Fruit fly (Drosophila melanogaster): Measurements from ENCODE around the gene Wwox.

DNA sequence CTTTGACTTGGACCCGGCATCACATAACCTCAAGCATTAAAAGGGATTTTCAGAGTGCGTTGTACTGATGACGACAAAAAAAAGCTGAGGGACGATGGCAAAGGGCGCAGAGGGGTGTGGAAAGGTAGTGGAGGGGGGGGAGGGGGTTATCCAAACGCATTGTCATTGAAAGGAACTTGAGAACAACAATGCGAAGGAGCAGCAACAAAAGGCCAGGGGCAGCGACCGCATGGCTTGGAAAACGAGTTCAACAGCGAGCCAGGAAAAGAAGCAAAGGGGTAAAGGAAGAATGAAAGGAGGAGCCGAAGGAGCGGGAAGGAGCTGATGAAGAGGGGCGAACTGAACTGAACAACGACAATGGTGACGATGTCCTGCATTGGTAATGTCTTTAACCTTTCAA, 41.8 kb downstream of the Wwox start:
- TF ChIP-seq usp (GFP tag; optimal IDR thresholded peaks at IDR 0.05) (no peak), psq (GFP tag; optimal IDR thresholded peaks at IDR 0.05) (peak; percentile 35), br (GFP tag; optimal IDR thresholded peaks at IDR 0.05) (no peak), fru (GFP tag; optimal IDR thresholded peaks at IDR 0.05) (no peak), N (GFP tag; optimal IDR thresholded peaks at IDR 0.05) (no peak), sage (GFP tag; optimal IDR thresholded peaks at IDR 0.05) (no peak), CrebA (GFP tag; optimal IDR thresholded peaks at IDR 0.05; ENCODE audit: borderline replicate concordance) (no peak), Hr78 (GFP tag; optimal IDR thresholded peaks at IDR 0.05) (no peak), CG9705 (GFP tag; optimal IDR thresholded peaks at IDR 0.05) (no peak), OdsH (GFP tag; optimal IDR thresholded peaks at IDR 0.05) (no peak)
